Fruit fly (Drosophila melanogaster) whole organism, prepupa: ENCODE results near the gene CG11555.
A peak's percentile ranks its signal among the peaks of the same experiment; 100 is the strongest.

ENCODE experiments used
- Blimp-1 ChIP-seq: fragments of 200-800 bp; sonication (Bioruptor generic); optimal IDR thresholded peaks from 3 replicates; lab custom pipeline; 2017; ENCODE audit warnings: missing biosample characterization, missing genetic modification characterization, mild to moderate bottlenecking, moderate library complexity, missing genetic modification reagents
- CG10631 ChIP-seq: fragments of 200-800 bp; sonication (Bioruptor generic); optimal IDR thresholded peaks from 2 replicates; lab custom pipeline; 2016; ENCODE audit warnings: missing biosample characterization, missing genetic modification characterization
- CG10669 ChIP-seq: fragments of 200-800 bp; sonication (Bioruptor generic); optimal IDR thresholded peaks from 3 replicates; lab custom pipeline; 2018; ENCODE audit warnings: missing biosample characterization, mild to moderate bottlenecking, missing genetic modification characterization, moderate library complexity
- CG11294 ChIP-seq: fragments of 200-800 bp; sonication (Bioruptor generic); IDR thresholded peaks from 2 replicates; pipeline ENCODE4 v1.3.6; 2022; ENCODE audit warnings: missing biosample characterization, missing genetic modification characterization
- CG11902 ChIP-seq: fragments of 200-800 bp; sonication (Bioruptor generic); optimal IDR thresholded peaks from 3 replicates; lab custom pipeline; 2016; ENCODE audit warnings: missing biosample characterization, missing genetic modification characterization
- CG15336 ChIP-seq: fragments of 200-800 bp; sonication (Bioruptor generic); IDR thresholded peaks from 2 replicates; pipeline ENCODE4 v1.3.6; 2022; ENCODE audit warnings: missing biosample characterization, missing genetic modification characterization
- CG1621 ChIP-seq: fragments of 200-800 bp; sonication (Bioruptor generic); optimal IDR thresholded peaks from 3 replicates; lab custom pipeline; 2018; ENCODE audit warnings: missing biosample characterization, mild to moderate bottlenecking, missing genetic modification characterization
- CG16779 ChIP-seq: fragments of 200-800 bp; sonication (Bioruptor generic); optimal IDR thresholded peaks from 3 replicates; lab custom pipeline; 2017; ENCODE audit warnings: missing biosample characterization, mild to moderate bottlenecking, missing genetic modification characterization
- CG3032 ChIP-seq: fragments of 200-800 bp; optimal IDR thresholded peaks from 2 replicates; lab custom pipeline; 2019; ENCODE audit warnings: missing biosample characterization, mild to moderate bottlenecking, missing genetic modification characterization, moderate library complexity
- CG31627 ChIP-seq: fragments of 200-800 bp; sonication (Bioruptor generic); optimal IDR thresholded peaks from 3 replicates; lab custom pipeline; 2016; ENCODE audit warnings: missing biosample characterization, missing genetic modification characterization
- CG32006 ChIP-seq: fragments of 200-800 bp; sonication (Bioruptor generic); optimal IDR thresholded peaks from 3 replicates; lab custom pipeline; 2017; ENCODE audit warnings: missing biosample characterization, mild to moderate bottlenecking, missing genetic modification characterization
- CG4318 ChIP-seq: fragments of 200-800 bp; sonication (Bioruptor generic); optimal IDR thresholded peaks from 3 replicates; lab custom pipeline; 2017; ENCODE audit warnings: missing biosample characterization, mild to moderate bottlenecking, missing genetic modification characterization
- CG6276 ChIP-seq: fragments of 200-800 bp; sonication (Bioruptor generic); optimal IDR thresholded peaks from 2 replicates; lab custom pipeline; 2017; ENCODE audit warnings: missing biosample characterization, mild to moderate bottlenecking, missing genetic modification characterization
- CG6808 ChIP-seq: fragments of 200-800 bp; sonication (Bioruptor generic); optimal IDR thresholded peaks from 3 replicates; lab custom pipeline; 2017; ENCODE audit warnings: missing biosample characterization, missing genetic modification characterization, mild to moderate bottlenecking, moderate library complexity, missing genetic modification reagents
- CG6854 ChIP-seq: fragments of 200-800 bp; sonication (Bioruptor generic); optimal IDR thresholded peaks from 2 replicates; lab custom pipeline; 2017; ENCODE audit warnings: missing biosample characterization, mild to moderate bottlenecking, missing genetic modification characterization
- CG7368 ChIP-seq: fragments of 200-800 bp; sonication (Bioruptor generic); optimal IDR thresholded peaks from 3 replicates; lab custom pipeline; 2016; ENCODE audit warnings: missing biosample characterization, missing genetic modification characterization
- CG8119 ChIP-seq: fragments of 200-800 bp; sonication (Bioruptor generic); IDR thresholded peaks from 3 replicates; pipeline ENCODE4 v1.3.6; 2022; ENCODE audit warnings: missing biosample characterization, missing genetic modification characterization
- CG8319 ChIP-seq: fragments of 200-800 bp; sonication (Bioruptor generic); optimal IDR thresholded peaks from 3 replicates; lab custom pipeline; 2016; ENCODE audit warnings: missing biosample characterization, missing genetic modification characterization
- CG8632 ChIP-seq: fragments of 200-800 bp; sonication (Bioruptor generic); optimal IDR thresholded peaks from 3 replicates; lab custom pipeline; 2016; ENCODE audit warnings: missing biosample characterization, missing genetic modification characterization
- CG9139 ChIP-seq: fragments of 200-800 bp; sonication (Bioruptor generic); optimal IDR thresholded peaks from 3 replicates; lab custom pipeline; 2017; ENCODE audit warnings: missing biosample characterization, mild to moderate bottlenecking, missing genetic modification characterization
- Eip75B ChIP-seq: fragments of 200-800 bp; sonication (Bioruptor generic); optimal IDR thresholded peaks from 3 replicates; lab custom pipeline; 2016; ENCODE audit warnings: missing biosample characterization, missing genetic modification characterization
- Eip78C ChIP-seq: fragments of 200-800 bp; sonication (Bioruptor generic); peaks from one replicate; lab custom pipeline; 2016; ENCODE audit warnings: missing biosample characterization, missing genetic modification characterization
- Ets21C ChIP-seq: fragments of 200-800 bp; sonication (Bioruptor generic); optimal IDR thresholded peaks from 3 replicates; lab custom pipeline; 2016; ENCODE audit warnings: missing biosample characterization, missing genetic modification characterization
- Ets96B ChIP-seq: fragments of 200-800 bp; optimal IDR thresholded peaks from 2 replicates; lab custom pipeline; 2019; ENCODE audit warnings: missing biosample characterization, mild to moderate bottlenecking, missing genetic modification characterization, moderate library complexity
- Gug ChIP-seq: fragments of 200-800 bp; sonication (Bioruptor generic); IDR thresholded peaks from 2 replicates; pipeline ENCODE4 v1.3.6; 2022; ENCODE audit warnings: missing biosample characterization, missing genetic modification characterization
- Hr38 ChIP-seq: sonication (Bioruptor generic); optimal IDR thresholded peaks from 2 replicates; lab custom pipeline; 2016; ENCODE audit warnings: missing biosample characterization, missing genetic modification characterization
- Hr39 ChIP-seq: fragments of 200-800 bp; sonication (Bioruptor generic); optimal IDR thresholded peaks from 2 replicates; lab custom pipeline; 2016; ENCODE audit warnings: missing biosample characterization, missing genetic modification characterization
- Hr4 ChIP-seq: fragments of 200-800 bp; sonication (Bioruptor generic); optimal IDR thresholded peaks from 3 replicates; lab custom pipeline; 2016; ENCODE audit warnings: missing biosample characterization, missing genetic modification characterization
- Lpt ChIP-seq: fragments of 200-800 bp; sonication (Bioruptor generic); optimal IDR thresholded peaks from 3 replicates; lab custom pipeline; 2016; ENCODE audit warnings: missing biosample characterization, missing genetic modification characterization
- Met ChIP-seq: fragments of 200-800 bp; sonication (Bioruptor generic); optimal IDR thresholded peaks from 3 replicates; lab custom pipeline; 2016; ENCODE audit warnings: missing biosample characterization, missing genetic modification characterization
- OdsH ChIP-seq: fragments of 200-800 bp; sonication (Bioruptor generic); optimal IDR thresholded peaks from 3 replicates; lab custom pipeline; 2016; ENCODE audit warnings: missing biosample characterization, missing genetic modification characterization
- Smox ChIP-seq: fragments of 200-800 bp; sonication (Bioruptor generic); optimal IDR thresholded peaks from 3 replicates; lab custom pipeline; 2016; ENCODE audit warnings: missing biosample characterization, missing genetic modification characterization
- Sox102F ChIP-seq: fragments of 200-800 bp; sonication (Bioruptor generic); optimal IDR thresholded peaks from 2 replicates; lab custom pipeline; 2016; ENCODE audit warnings: missing biosample characterization, mild to moderate bottlenecking, missing genetic modification characterization
- Sox14 ChIP-seq: fragments of 200-800 bp; sonication (Bioruptor generic); optimal IDR thresholded peaks from 3 replicates; lab custom pipeline; 2016; ENCODE audit warnings: missing biosample characterization, missing genetic modification characterization
- Sox15 ChIP-seq: fragments of 200-800 bp; sonication (Bioruptor generic); optimal IDR thresholded peaks from 3 replicates; lab custom pipeline; 2016; ENCODE audit warnings: missing biosample characterization, missing genetic modification characterization
- achi ChIP-seq: fragments of 200-800 bp; sonication (Bioruptor generic); optimal IDR thresholded peaks from 3 replicates; lab custom pipeline; 2016; ENCODE audit warnings: missing biosample characterization, missing genetic modification characterization
- acj6 ChIP-seq: fragments of 200-800 bp; sonication (Bioruptor generic); optimal IDR thresholded peaks from 3 replicates; lab custom pipeline; 2016; ENCODE audit warnings: missing biosample characterization, missing genetic modification characterization
- dac ChIP-seq: fragments of 200-800 bp; sonication (Bioruptor generic); optimal IDR thresholded peaks from 2 replicates; lab custom pipeline; 2017; ENCODE audit warnings: missing biosample characterization, mild to moderate bottlenecking, missing genetic modification characterization
- dsx ChIP-seq: fragments of 200-800 bp; optimal IDR thresholded peaks from 3 replicates; lab custom pipeline; 2019; ENCODE audit warnings: missing biosample characterization, mild to moderate bottlenecking, missing genetic modification characterization, moderate library complexity; ENCODE audit not compliant: poor library complexity, severe bottlenecking
- eg ChIP-seq: fragments of 200-800 bp; sonication (Bioruptor generic); IDR thresholded peaks from 3 replicates; pipeline ENCODE4 v1.3.6; 2022; ENCODE audit warnings: missing biosample characterization, missing genetic modification characterization
- fd85E ChIP-seq: fragments of 200-800 bp; sonication (Bioruptor generic); optimal IDR thresholded peaks from 3 replicates; lab custom pipeline; 2016; ENCODE audit warnings: missing biosample characterization, missing genetic modification characterization
- fkh ChIP-seq: fragments of 200-800 bp; sonication (Bioruptor generic); optimal IDR thresholded peaks from 3 replicates; lab custom pipeline; 2017; ENCODE audit warnings: missing biosample characterization, mild to moderate bottlenecking, missing genetic modification characterization, moderate library complexity
- lz ChIP-seq: fragments of 200-800 bp; sonication (Bioruptor generic); optimal IDR thresholded peaks from 3 replicates; lab custom pipeline; 2016; ENCODE audit warnings: missing biosample characterization, missing genetic modification characterization
- pdm3 ChIP-seq: fragments of 200-800 bp; sonication (Bioruptor generic); optimal IDR thresholded peaks from 3 replicates; lab custom pipeline; 2016; ENCODE audit warnings: missing biosample characterization, missing genetic modification characterization
- salr ChIP-seq, 2 experiments: fragments of 200-800 bp; sonication (Bioruptor generic); optimal IDR thresholded peaks; 3 replicates each; lab custom pipeline; 2016 to 2018; ENCODE audit warnings: missing biosample characterization in 2 of 2, missing genetic modification characterization in 2 of 2, mild to moderate bottlenecking in 1 of 2
- spab ChIP-seq: fragments of 200-800 bp; sonication (Bioruptor generic); optimal IDR thresholded peaks from 2 replicates; lab custom pipeline; 2017; ENCODE audit warnings: missing biosample characterization, mild to moderate bottlenecking, missing genetic modification characterization, missing genetic modification reagents
- ss ChIP-seq, 2 experiments: fragments of 200-800 bp; sonication (Bioruptor generic); optimal IDR thresholded peaks; 2 replicates in 1 of 2; 3 replicates in 1 of 2; lab custom pipeline; 2017 to 2018; ENCODE audit warnings: mild to moderate bottlenecking in 2 of 2, missing biosample characterization in 2 of 2, missing genetic modification characterization in 2 of 2, moderate library complexity in 1 of 2
- vri ChIP-seq: fragments of 200-800 bp; sonication (Bioruptor generic); optimal IDR thresholded peaks from 3 replicates; lab custom pipeline; 2016; ENCODE audit warnings: missing biosample characterization, mild to moderate bottlenecking, missing genetic modification characterization

CG11555 gene

DNA sequence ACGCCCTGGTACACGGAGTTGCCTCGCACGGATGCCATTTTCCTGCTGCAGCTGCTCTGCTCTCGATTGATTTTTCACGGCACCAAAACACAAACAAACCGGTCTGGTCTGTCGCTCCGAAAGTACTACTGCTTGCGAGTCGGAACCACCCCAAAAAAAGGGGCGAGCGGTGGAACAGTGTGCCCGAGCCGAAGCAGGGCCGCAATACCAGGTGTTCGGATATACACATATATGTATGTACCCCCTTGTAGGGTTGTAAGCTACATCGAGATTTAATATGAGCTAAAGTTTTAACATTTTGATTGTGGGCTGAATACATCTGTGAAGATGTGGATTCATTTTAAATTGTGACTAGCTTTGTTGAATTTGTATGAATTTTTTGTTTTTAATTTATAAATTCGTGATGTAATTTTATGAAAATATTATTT lies 12.0 kb downstream of the CG11555 start (continued):
- peak; percentile 53 for TF ChIP-seq acj6 (GFP tag; lab: Kevin White, UChicago)
- TF ChIP-seq salr (GFP tag; optimal IDR thresholded peaks at IDR 0.05; lab: Kevin White, UChicago) = peak in 1 of 2 experiments; percentile 17
- no peak for TF ChIP-seq ss (GFP tag; optimal IDR thresholded peaks at IDR 0.05; lab: Kevin White, UChicago)
- TF ChIP-seq CG8632 = peak; percentile 27
- peak; percentile 17 for TF ChIP-seq CG3032
- peak; percentile 52 for TF ChIP-seq CG31627 (GFP tag; lab: Kevin White, UChicago)
- TF ChIP-seq CG6808 (GFP tag; lab: Kevin White, UChicago) = no peak

DNA sequence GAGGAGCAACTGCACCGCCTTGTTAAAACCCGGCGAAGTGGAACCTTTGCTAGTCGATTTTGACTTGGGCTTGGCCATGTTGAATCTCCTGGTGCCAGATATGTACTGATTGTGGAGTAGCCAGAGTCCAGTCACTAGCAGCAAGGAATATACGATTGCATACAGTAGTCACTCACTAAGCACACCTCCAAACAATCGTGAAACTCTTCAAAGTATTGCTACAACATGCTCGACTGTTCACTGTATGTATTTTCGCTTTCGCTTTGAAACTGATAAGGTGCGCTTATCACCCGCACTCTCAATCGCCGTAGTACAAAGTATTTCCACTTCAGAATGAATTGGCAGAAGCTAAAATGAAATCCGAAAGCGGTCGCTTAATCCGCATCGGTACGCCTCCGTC lies 12.8 kb downstream of the CG11555 start:
- TF ChIP-seq CG11294 (GFP tag; lab: Robert Waterston, UW) (peak; percentile 35; the same call in 1 of the 2 replicates), CG7368 (GFP tag; lab: Kevin White, UChicago) (peak; percentile 78), acj6 (GFP tag; lab: Kevin White, UChicago) (peak; percentile 69), OdsH (peak; percentile 70), Sox14 (peak; percentile 87), spab (GFP tag; lab: Kevin White, UChicago) (peak; percentile 46), CG10669 (GFP tag; lab: Kevin White, UChicago) (peak; percentile 67), CG1621 (tag; lab: Kevin White, UChicago) (peak; percentile 74), CG6854 (GFP tag; lab: Kevin White, UChicago) (peak; percentile 86), Met (GFP tag; lab: Kevin White, UChicago) (peak; percentile 84), Hr39 (GFP tag; lab: Kevin White, UChicago) (peak; percentile 84), CG32006 (GFP tag; lab: Kevin White, UChicago) (peak; percentile 54), dsx (GFP tag; lab: Kevin White, UChicago) (peak; percentile 88), Ets96B (tag; lab: Kevin White, UChicago) (peak; percentile 41), CG8319 (peak; percentile 44), CG6808 (GFP tag; lab: Kevin White, UChicago) (peak; percentile 71), dac (GFP tag; lab: Kevin White, UChicago) (no peak), lz (peak; percentile 73), fkh (GFP tag; lab: Kevin White, UChicago) (no peak), Sox15 (GFP tag; lab: Kevin White, UChicago) (peak; percentile 49), CG16779 (tag; lab: Kevin White, UChicago) (peak; percentile 86), CG4318 (GFP tag; lab: Kevin White, UChicago) (no peak), Gug (GFP tag; lab: Robert Waterston, UW) (0 out of 2 replicates have a peak, but pooled peaks have one; percentile 24), Hr4 (GFP tag; lab: Kevin White, UChicago) (peak; percentile 75), CG11902 (GFP tag; lab: Kevin White, UChicago) (peak; percentile 46), vri (GFP tag; lab: Kevin White, UChicago) (peak; percentile 90), Lpt (peak; percentile 8), Blimp-1 (no peak), Eip78C (GFP tag; lab: Kevin White, UChicago) (peak; percentile 91), CG8119 (peak; percentile 27; the same call in 1 of the 3 replicates), achi (GFP tag; lab: Kevin White, UChicago) (peak; percentile 55), CG9139 (GFP tag; lab: Kevin White, UChicago) (peak; percentile 58), Sox102F (GFP tag; lab: Kevin White, UChicago) (peak; percentile 85), CG31627 (GFP tag; lab: Kevin White, UChicago) (peak; percentile 82), CG3032 (peak; percentile 40), CG8632 (peak; percentile 67), CG10631 (GFP tag; lab: Kevin White, UChicago) (peak; percentile 52), Eip75B (peak; percentile 84), Hr38 (GFP tag; lab: Kevin White, UChicago) (no peak), eg (peak; percentile 73; the same call in 2 of the 3 replicates), ss (GFP tag; optimal IDR thresholded peaks at IDR 0.05; lab: Kevin White, UChicago) (peak; percentile 64 to 82), Smox (GFP tag; lab: Kevin White, UChicago) (no peak), Ets21C (GFP tag; lab: Kevin White, UChicago) (peak; percentile 66), fd85E (peak; percentile 46), CG15336 (GFP tag; lab: Robert Waterston, UW) (peak; percentile 70), CG6276 (GFP tag; lab: Kevin White, UChicago) (no peak), pdm3 (GFP tag; lab: Kevin White, UChicago) (peak; percentile 80)
